Fruit fly (Drosophila melanogaster) whole organism, pupa: ENCODE data around the gene HP4.

Source experiments
- CG10348 ChIP-seq: fragments of 200-800 bp; sonication (Bioruptor generic); IDR thresholded peaks from 2 replicates; pipeline ENCODE4 v1.3.6; 2022; ENCODE audit warnings: missing biosample characterization, missing genetic modification characterization
- CG12605 ChIP-seq: fragments of 200-800 bp; sonication (Bioruptor generic); IDR thresholded peaks from 2 replicates; pipeline ENCODE4 v1.3.6; 2022; ENCODE audit warnings: missing biosample characterization, missing genetic modification characterization
- CG13204 ChIP-seq: fragments of 200-800 bp; sonication (Bioruptor generic); optimal IDR thresholded peaks from 2 replicates; lab custom pipeline; 2018; ENCODE audit warnings: missing biosample characterization, mild to moderate bottlenecking, missing genetic modification characterization, moderate library complexity
- CG14655 ChIP-seq: fragments of 200-800 bp; sonication (Bioruptor generic); optimal IDR thresholded peaks from 3 replicates; lab custom pipeline; 2017; ENCODE audit warnings: mild to moderate bottlenecking, missing biosample characterization, missing genetic modification reagents, missing genetic modification characterization
- CG15710 ChIP-seq: fragments of 200-800 bp; sonication (Bioruptor generic); optimal IDR thresholded peaks from 2 replicates; lab custom pipeline; 2018; ENCODE audit warnings: missing biosample characterization, mild to moderate bottlenecking, missing genetic modification characterization, moderate library complexity
- CG17806 ChIP-seq: fragments of 200-800 bp; sonication (Bioruptor generic); optimal IDR thresholded peaks from 2 replicates; lab custom pipeline; 2018; ENCODE audit warnings: missing biosample characterization, mild to moderate bottlenecking, missing genetic modification characterization, moderate library complexity
- CG32121 ChIP-seq: fragments of 200-800 bp; sonication (Bioruptor generic); IDR thresholded peaks from 2 replicates; pipeline ENCODE4 v1.3.6; 2022; ENCODE audit warnings: missing biosample characterization, missing genetic modification characterization
- CG34367 ChIP-seq: fragments of 200-800 bp; sonication (Bioruptor generic); optimal IDR thresholded peaks from 2 replicates; lab custom pipeline; 2018; ENCODE audit warnings: missing biosample characterization, mild to moderate bottlenecking, missing genetic modification characterization
- CG4496 ChIP-seq: fragments of 200-800 bp; sonication (Bioruptor generic); IDR thresholded peaks from 3 replicates; pipeline ENCODE4 v1.3.6; 2022; ENCODE audit warnings: missing biosample characterization, missing genetic modification characterization
- CG8159 ChIP-seq: fragments of 200-800 bp; sonication (Bioruptor generic); optimal IDR thresholded peaks from 3 replicates; lab custom pipeline; 2018; ENCODE audit warnings: missing biosample characterization, mild to moderate bottlenecking, missing genetic modification characterization, moderate library complexity
- CG8301 ChIP-seq: fragments of 200-800 bp; sonication (Bioruptor generic); optimal IDR thresholded peaks from 2 replicates; lab custom pipeline; 2018; ENCODE audit warnings: missing biosample characterization, mild to moderate bottlenecking, missing genetic modification characterization
- CG9948 ChIP-seq: fragments of 200-800 bp; sonication (Bioruptor generic); optimal IDR thresholded peaks from 2 replicates; lab custom pipeline; 2018; ENCODE audit warnings: missing biosample characterization, mild to moderate bottlenecking, missing genetic modification characterization, moderate library complexity
- D1 ChIP-seq: fragments of 200-800 bp; sonication (Bioruptor generic); optimal IDR thresholded peaks from 2 replicates; lab custom pipeline; 2018; ENCODE audit warnings: missing biosample characterization, mild to moderate bottlenecking, missing genetic modification characterization, moderate library complexity
- EcR ChIP-seq: fragments of 200-800 bp; sonication (Bioruptor generic); optimal IDR thresholded peaks from 3 replicates; lab custom pipeline; 2019; ENCODE audit warnings: missing biosample characterization, missing genetic modification characterization, mild to moderate bottlenecking, moderate library complexity, missing genetic modification reagents
- Ets98B ChIP-seq: fragments of 200-800 bp; sonication (Bioruptor generic); IDR thresholded peaks from 2 replicates; pipeline ENCODE4 v1.3.6; 2022; ENCODE audit warnings: missing biosample characterization, missing genetic modification characterization
- Pif1A ChIP-seq: fragments of 200-800 bp; sonication (Bioruptor generic); optimal IDR thresholded peaks from 3 replicates; lab custom pipeline; 2016; ENCODE audit warnings: missing biosample characterization, missing genetic modification characterization
- Pif1B ChIP-seq: fragments of 200-800 bp; sonication (Bioruptor generic); optimal IDR thresholded peaks from 3 replicates; lab custom pipeline; 2016; ENCODE audit warnings: missing biosample characterization, missing genetic modification characterization
- Snoo ChIP-seq: fragments of 200-800 bp; sonication (Bioruptor generic); optimal IDR thresholded peaks from 3 replicates; lab custom pipeline; 2017; ENCODE audit warnings: missing biosample characterization, mild to moderate bottlenecking, missing genetic modification characterization, inconsistent platforms
- fd96Ca ChIP-seq: fragments of 200-800 bp; sonication (Bioruptor generic); IDR thresholded peaks from 3 replicates; pipeline ENCODE4 v1.3.6; 2022; ENCODE audit warnings: missing biosample characterization, missing genetic modification characterization
- gl ChIP-seq: fragments of 200-800 bp; sonication (Bioruptor generic); optimal IDR thresholded peaks from 2 replicates; lab custom pipeline; 2018; ENCODE audit warnings: missing biosample characterization, mild to moderate bottlenecking, missing genetic modification characterization
- rn ChIP-seq: fragments of 200-800 bp; sonication (Bioruptor generic); IDR thresholded peaks from 2 replicates; pipeline ENCODE4 v1.3.6; 2022; ENCODE audit warnings: missing biosample characterization, missing genetic modification characterization

HP4 gene

DNA sequence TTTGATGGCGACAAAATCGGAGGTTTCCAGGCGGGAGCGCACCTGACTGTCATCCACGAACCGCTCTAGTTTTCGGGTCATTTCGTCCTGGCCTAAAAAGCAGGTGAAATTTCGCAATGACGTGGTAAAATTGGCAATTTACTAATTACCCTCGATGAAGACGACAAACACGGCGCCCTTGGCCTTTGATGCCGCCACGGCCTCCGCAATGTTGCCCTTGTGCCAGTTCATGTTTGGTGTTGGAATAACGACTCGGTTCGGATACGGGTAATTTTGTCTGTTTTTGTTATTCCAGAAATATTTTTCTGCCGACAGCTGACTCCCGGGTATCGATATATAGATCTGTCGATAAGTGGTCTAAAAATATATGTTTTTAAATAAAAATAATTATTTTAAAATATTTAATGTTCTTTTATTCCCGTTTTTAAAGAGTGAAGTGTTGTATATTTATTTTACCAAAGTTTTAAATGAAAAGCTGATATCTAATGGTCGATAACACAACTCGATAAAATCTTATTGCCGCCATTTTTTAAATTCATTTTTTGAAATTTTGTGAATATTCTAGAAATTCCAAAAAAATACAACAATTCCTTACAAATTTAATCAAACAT is 1.2 kb downstream of the HP4 start, which contains the start of gene CG8042:
Gene CG8042 (minus strand): TSS at position 321 of the 611 bp plus-strand sequence.
- TF ChIP-seq Pif1A (GFP tag; lab: Kevin White, UChicago) (no peak), fd96Ca (GFP tag; lab: Robert Waterston, UW) (no peak), CG8159 (tag; lab: Kevin White, UChicago) (no peak), CG10348 (GFP tag; lab: Robert Waterston, UW) (no peak), CG9948 (no peak), CG32121 (GFP tag; lab: Robert Waterston, UW) (no peak), CG12605 (GFP tag; lab: Robert Waterston, UW) (no peak), D1 (tag; lab: Kevin White, UChicago) (no peak), CG17806 (no peak)

DNA sequence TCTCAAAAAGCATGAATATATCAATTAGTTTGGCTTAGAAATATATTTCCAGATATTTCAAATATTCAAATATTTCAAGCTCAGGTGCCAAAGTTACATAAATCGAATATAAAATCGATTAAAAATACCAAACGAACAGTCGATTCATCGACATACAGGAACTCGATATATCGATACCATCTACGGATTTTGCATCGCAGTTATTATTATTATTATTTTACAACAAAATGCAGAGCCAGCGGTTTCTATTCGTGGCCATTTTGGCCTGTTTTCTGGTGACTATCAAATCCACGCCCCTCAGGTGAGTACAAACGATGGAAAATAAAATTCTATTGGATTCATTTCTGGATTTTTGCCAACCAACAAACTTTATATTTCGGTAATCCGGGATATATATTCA is 5.5 kb downstream of the HP4 start, which contains the start of gene RNaseX25:
Gene RNaseX25 (plus strand): TSS at position 147 of the 400 bp plus-strand sequence.
- no peak for TF ChIP-seq CG17806
- TF ChIP-seq CG8301 (tag; lab: Kevin White, UChicago) = no peak
- TF ChIP-seq CG9948 = no peak
- TF ChIP-seq EcR = no peak
- no peak for TF ChIP-seq Snoo (tag; lab: Kevin White, UChicago)
- no peak for TF ChIP-seq Ets98B
- no peak for TF ChIP-seq Pif1A (GFP tag; lab: Kevin White, UChicago)
- TF ChIP-seq CG34367 = no peak
- TF ChIP-seq Pif1B (GFP tag; lab: Kevin White, UChicago) = no peak
- no peak for TF ChIP-seq CG14655 (GFP tag; lab: Kevin White, UChicago)
- no peak for TF ChIP-seq CG4496 (GFP tag; lab: Robert Waterston, UW)
- TF ChIP-seq D1 (tag; lab: Kevin White, UChicago) = no peak
- no peak for TF ChIP-seq CG12605 (GFP tag; lab: Robert Waterston, UW)
- no peak for TF ChIP-seq fd96Ca (GFP tag; lab: Robert Waterston, UW)
- no peak for TF ChIP-seq CG10348 (GFP tag; lab: Robert Waterston, UW)
- TF ChIP-seq gl (tag; lab: Kevin White, UChicago) = no peak
- TF ChIP-seq CG15710 (tag; lab: Kevin White, UChicago) = no peak
- no peak for TF ChIP-seq CG32121 (GFP tag; lab: Robert Waterston, UW)
- TF ChIP-seq CG8159 (tag; lab: Kevin White, UChicago) = no peak

DNA sequence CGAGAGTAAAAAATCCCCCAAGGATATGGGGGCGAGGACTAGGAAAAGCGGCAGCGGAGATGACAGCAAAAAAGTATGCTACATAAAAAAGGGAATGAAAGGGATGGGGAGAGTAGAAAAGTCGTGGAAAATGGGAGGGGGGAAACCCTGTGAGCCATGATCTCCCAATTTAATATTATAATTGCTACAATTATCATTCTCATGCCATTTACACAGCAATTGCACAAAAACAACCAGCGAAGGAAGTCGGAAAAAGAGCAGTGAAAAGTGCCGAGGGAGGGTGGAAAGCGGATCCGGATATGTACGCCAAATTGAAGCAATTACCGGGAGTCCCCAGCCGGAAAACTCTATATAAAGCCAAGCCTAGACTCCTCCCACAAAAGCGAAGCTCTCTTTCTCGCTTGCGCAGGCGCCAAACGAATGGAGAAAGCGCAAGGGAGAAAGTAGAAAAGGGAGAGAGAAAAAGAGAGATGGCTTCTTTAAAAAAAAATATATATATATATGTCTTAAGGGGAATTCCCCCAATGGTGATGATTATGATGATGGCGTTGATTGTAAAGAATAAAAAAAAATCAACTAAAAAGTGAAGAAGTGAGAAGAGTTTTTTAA is 7.4 kb downstream of the HP4 start:
- TF ChIP-seq CG4496 (GFP tag; lab: Robert Waterston, UW) (no peak), CG10348 (GFP tag; lab: Robert Waterston, UW) (no peak), D1 (tag; lab: Kevin White, UChicago) (no peak), CG13204 (GFP tag; lab: Kevin White, UChicago) (no peak), CG14655 (GFP tag; lab: Kevin White, UChicago) (no peak), CG8301 (tag; lab: Kevin White, UChicago) (no peak), CG8159 (tag; lab: Kevin White, UChicago) (no peak), CG34367 (no peak), CG32121 (GFP tag; lab: Robert Waterston, UW) (no peak), CG9948 (no peak), rn (GFP tag; lab: Robert Waterston, UW) (no peak), CG15710 (tag; lab: Kevin White, UChicago) (no peak), CG17806 (no peak), EcR (no peak), Pif1A (GFP tag; lab: Kevin White, UChicago) (no peak)
- TF ChIP-seq, all 21 proteins: peak for 0

DNA sequence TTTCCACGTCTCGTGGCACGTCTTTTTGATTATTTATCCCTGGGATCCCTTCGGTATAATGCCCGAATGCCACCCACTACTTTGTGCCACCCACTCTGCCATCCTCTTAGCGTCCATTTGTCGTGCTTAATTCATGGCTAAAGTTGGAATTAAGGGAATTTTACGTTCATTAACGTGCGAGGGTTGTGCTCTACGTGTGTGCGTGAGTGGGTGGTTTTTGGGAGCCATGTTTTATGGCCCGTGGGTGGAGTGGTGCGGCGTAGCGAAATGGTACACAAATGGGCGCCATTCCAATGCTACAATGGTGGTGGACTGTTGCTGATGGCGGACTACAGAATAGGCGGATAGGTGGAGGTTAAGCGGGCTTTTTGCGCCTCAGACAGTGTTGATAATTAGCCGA is 8.8 kb downstream of the HP4 start:
- no peak for TF ChIP-seq Ets98B
- TF ChIP-seq Pif1B (GFP tag; lab: Kevin White, UChicago) = no peak
- TF ChIP-seq Pif1A (GFP tag; lab: Kevin White, UChicago) = no peak
- no peak for TF ChIP-seq CG17806
- no peak for TF ChIP-seq CG34367
- TF ChIP-seq CG15710 (tag; lab: Kevin White, UChicago) = no peak
- no peak for TF ChIP-seq CG8301 (tag; lab: Kevin White, UChicago)
- TF ChIP-seq CG8159 (tag; lab: Kevin White, UChicago) = no peak
- no peak for TF ChIP-seq D1 (tag; lab: Kevin White, UChicago)
- no peak for TF ChIP-seq EcR

DNA sequence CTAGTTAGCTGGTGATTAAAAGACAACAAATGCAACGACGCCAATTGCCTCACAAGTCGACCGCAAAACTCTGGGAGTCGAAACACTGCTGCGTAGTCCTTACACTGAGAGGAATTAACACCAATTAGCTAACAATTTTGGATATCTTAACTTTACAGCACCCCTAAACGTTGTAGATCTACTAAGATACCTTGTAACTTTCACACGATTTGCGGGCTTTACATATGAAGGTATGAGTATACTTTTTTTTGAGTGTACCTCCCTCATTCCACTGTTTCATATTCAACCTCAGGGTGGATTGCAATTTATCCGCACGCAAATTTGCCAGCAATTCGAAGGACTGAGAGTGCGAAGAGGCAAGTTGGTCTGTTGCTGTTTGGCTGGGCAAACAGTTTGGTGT is 12.4 kb downstream of the HP4 start:
- TF ChIP-seq CG34367 (no peak), Ets98B (no peak), CG13204 (GFP tag; lab: Kevin White, UChicago) (no peak), CG14655 (GFP tag; lab: Kevin White, UChicago) (no peak), Pif1A (GFP tag; lab: Kevin White, UChicago) (no peak), CG12605 (GFP tag; lab: Robert Waterston, UW) (no peak), CG9948 (no peak), EcR (no peak), CG8159 (tag; lab: Kevin White, UChicago) (no peak), CG15710 (tag; lab: Kevin White, UChicago) (no peak), Pif1B (GFP tag; lab: Kevin White, UChicago) (no peak), rn (GFP tag; lab: Robert Waterston, UW) (no peak), CG8301 (tag; lab: Kevin White, UChicago) (no peak), CG32121 (GFP tag; lab: Robert Waterston, UW) (no peak), CG17806 (no peak)
- TF ChIP-seq, all 21 proteins: peak for 0

DNA sequence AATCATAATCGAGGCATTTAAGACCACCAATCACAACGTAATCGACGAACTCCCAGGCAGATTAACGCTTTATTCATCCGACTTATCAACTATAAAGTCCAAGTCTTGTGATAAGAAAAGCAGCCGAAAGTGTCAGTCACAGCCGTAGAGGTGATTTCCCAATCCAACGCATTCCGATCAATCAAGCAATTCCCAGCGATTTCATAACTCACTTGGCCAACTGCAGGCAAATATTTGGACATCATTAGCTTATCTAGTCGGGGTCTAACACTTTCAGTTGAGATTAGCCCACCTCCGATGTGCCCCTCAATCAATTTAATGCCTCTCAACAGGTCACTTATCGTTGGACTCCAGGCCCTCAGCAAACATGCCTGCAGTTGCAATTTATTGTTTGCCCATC is 12.9 kb downstream of the HP4 start:
- TF ChIP-seq CG9948 (no peak), CG32121 (GFP tag; lab: Robert Waterston, UW) (no peak), Pif1A (GFP tag; lab: Kevin White, UChicago) (no peak), CG34367 (no peak), CG4496 (GFP tag; lab: Robert Waterston, UW) (no peak), D1 (tag; lab: Kevin White, UChicago) (no peak), rn (GFP tag; lab: Robert Waterston, UW) (no peak), CG15710 (tag; lab: Kevin White, UChicago) (no peak), CG10348 (GFP tag; lab: Robert Waterston, UW) (no peak)
